Fruit fly (Drosophila melanogaster): Measurements from ENCODE around the gene CG14322.
A peak's percentile ranks its signal among the peaks of the same experiment; 100 is the strongest.

CG14322 gene

DNA sequence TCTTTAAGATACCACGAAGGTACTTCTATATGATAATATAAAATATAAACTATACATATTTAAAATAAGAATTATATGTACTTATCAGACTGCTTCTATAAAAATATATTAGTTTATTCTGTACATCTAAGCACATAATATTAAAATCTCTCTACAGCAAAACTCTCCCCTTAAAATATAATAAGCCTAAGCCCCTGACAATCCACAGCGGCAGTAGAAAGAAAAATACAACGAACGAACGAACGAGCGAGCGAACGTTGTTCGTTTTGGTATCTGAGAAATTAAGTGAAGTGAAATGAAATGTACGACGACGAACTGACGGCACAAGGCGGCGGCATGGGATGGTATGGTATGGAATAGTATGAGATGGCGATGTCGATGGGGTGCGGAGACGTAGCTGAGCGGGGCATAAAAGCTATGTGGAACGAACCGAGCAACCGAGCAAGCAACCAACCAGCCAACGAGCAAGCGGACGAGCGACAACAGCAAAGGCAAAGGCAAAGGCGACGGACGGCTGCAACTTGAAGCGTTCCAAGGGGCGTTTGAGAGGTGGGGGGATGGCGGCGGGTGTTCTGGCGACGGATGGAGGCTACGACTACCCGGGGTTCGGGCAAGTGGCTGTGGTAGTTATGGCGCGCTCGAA lies 53.1 kb downstream of the CG14322 start (continued):
- TF ChIP-seq CG12155 (GFP tag; optimal IDR thresholded peaks at IDR 0.05) (peak; percentile 96), ase (GFP tag; IDR thresholded peaks at IDR 0.05) (peak; percentile 96), CG14441 (GFP tag; IDR thresholded peaks at IDR 0.05) (peak; percentile 98), mam (GFP tag; optimal IDR thresholded peaks at IDR 0.05) (peak; percentile 85), org-1 (GFP tag; optimal IDR thresholded peaks at IDR 0.05) (peak; percentile 98)

DNA sequence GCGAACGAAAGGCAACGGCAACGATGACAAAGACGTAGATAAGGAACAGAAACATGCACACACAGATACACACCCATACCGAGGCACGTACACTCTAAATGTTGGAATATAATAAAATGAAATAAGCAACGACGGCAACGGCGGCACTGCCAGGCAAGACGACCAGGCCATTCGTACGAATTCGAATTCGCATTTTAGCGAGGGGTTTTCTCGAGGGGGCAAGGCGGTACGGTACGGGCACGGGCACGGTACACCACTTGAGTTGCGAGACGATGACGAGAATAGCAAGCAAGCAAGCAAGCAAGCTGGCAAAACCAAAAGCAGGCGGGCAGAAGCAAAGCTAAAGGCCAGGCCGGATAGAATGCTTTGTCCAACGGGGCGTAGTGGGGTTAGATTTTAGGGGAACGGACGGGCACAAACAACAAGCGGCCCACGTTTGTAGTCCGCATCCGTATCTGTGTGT lies 53.7 kb downstream of the CG14322 start:
- TF ChIP-seq sc (optimal IDR thresholded peaks at IDR 0.05): no peak
- TF ChIP-seq sc (GFP tag; optimal IDR thresholded peaks at IDR 0.05): no peak
- no peak for TF ChIP-seq CG9797 (GFP tag; optimal IDR thresholded peaks at IDR 0.05)
- TF ChIP-seq HLHmδ (GFP tag; optimal IDR thresholded peaks at IDR 0.05): no peak
- TF ChIP-seq Lim3 (GFP tag; IDR thresholded peaks at IDR 0.05): no peak
- TF ChIP-seq CG3163 (GFP tag; optimal IDR thresholded peaks at IDR 0.05): no peak
- TF ChIP-seq CG31441 (GFP tag; IDR thresholded peaks at IDR 0.05): no peak
- TF ChIP-seq CG16815 (GFP tag; optimal IDR thresholded peaks at IDR 0.05): no peak
- peak; percentile 84 for TF ChIP-seq Hey (tag; optimal IDR thresholded peaks at IDR 0.05)
- TF ChIP-seq Lhr (GFP tag; optimal IDR thresholded peaks at IDR 0.05): no peak
- TF ChIP-seq CG2129 (GFP tag; IDR thresholded peaks at IDR 0.05; ENCODE audit: partially characterized antibody): no peak
- TF ChIP-seq CG15514 (GFP tag; optimal IDR thresholded peaks at IDR 0.05): no peak
- no peak for TF ChIP-seq maf-S (GFP tag; optimal IDR thresholded peaks at IDR 0.05)
- no peak for TF ChIP-seq ab (GFP tag; optimal IDR thresholded peaks at IDR 0.05)
- no peak for TF ChIP-seq shn (GFP tag; optimal IDR thresholded peaks at IDR 0.05)
- TF ChIP-seq z (GFP tag; IDR thresholded peaks at IDR 0.05): no peak
- TF ChIP-seq yki (optimal IDR thresholded peaks at IDR 0.05): no peak
- TF ChIP-seq CG1603 (tag; optimal IDR thresholded peaks at IDR 0.05): no peak
- TF ChIP-seq h (optimal IDR thresholded peaks at IDR 0.05): no peak
- TF ChIP-seq dan (GFP tag; IDR thresholded peaks at IDR 0.05): no peak
- peak; percentile 64 for TF ChIP-seq Deaf1 (tag; optimal IDR thresholded peaks at IDR 0.05)
- no peak for TF ChIP-seq dmrt99B (tag; optimal IDR thresholded peaks at IDR 0.05)
- TF ChIP-seq CG3838 (GFP tag; optimal IDR thresholded peaks at IDR 0.05): no peak
- TF ChIP-seq CG11085 (GFP tag; IDR thresholded peaks at IDR 0.05): no peak
- TF ChIP-seq mam (GFP tag; optimal IDR thresholded peaks at IDR 0.05): no peak
- 0 out of 2 replicates have a peak, but pooled peaks have one; percentile 4 for TF ChIP-seq sob (GFP tag; IDR thresholded peaks at IDR 0.05)
- no peak; the same call in 1 of the 2 replicates for TF ChIP-seq GATAe (GFP tag; conservative IDR thresholded peaks at IDR 0.05)
- TF ChIP-seq kni (GFP tag; optimal IDR thresholded peaks at IDR 0.05): no peak
- no peak for TF ChIP-seq CG30403 (GFP tag; optimal IDR thresholded peaks at IDR 0.05)
- peak; percentile 7 for TF ChIP-seq sug (tag; optimal IDR thresholded peaks at IDR 0.05)
- TF ChIP-seq CG12391 (tag; optimal IDR thresholded peaks at IDR 0.05): no peak
- TF ChIP-seq MBD-R2 (GFP tag; IDR thresholded peaks at IDR 0.05): peak; percentile 25; the same call in 1 of the 2 replicates
- no peak for TF ChIP-seq CG31365 (tag; optimal IDR thresholded peaks at IDR 0.05)
- TF ChIP-seq CG8359 (GFP tag; optimal IDR thresholded peaks at IDR 0.05; ENCODE audit: borderline replicate concordance): no peak
- TF ChIP-seq CG8089 (GFP tag; optimal IDR thresholded peaks at IDR 0.05): no peak
- peak; percentile 66 for TF ChIP-seq Adf1 (GFP tag; IDR thresholded peaks at IDR 0.05)
- no peak for TF ChIP-seq CG6765 (GFP tag; optimal IDR thresholded peaks at IDR 0.05)
- TF ChIP-seq mld (GFP tag; IDR thresholded peaks at IDR 0.05; ENCODE audit: partially characterized antibody): no peak
- TF ChIP-seq CG7786 (GFP tag; optimal IDR thresholded peaks at IDR 0.05): no peak
- no peak for TF ChIP-seq Rfx (GFP tag; IDR thresholded peaks at IDR 0.05)
- no peak for TF ChIP-seq sr (GFP tag; IDR thresholded peaks at IDR 0.05)
- TF ChIP-seq lmd (GFP tag; IDR thresholded peaks at IDR 0.05): no peak
- TF ChIP-seq CG8765 (GFP tag; IDR thresholded peaks at IDR 0.05): no peak
- TF ChIP-seq Bgb (GFP tag; IDR thresholded peaks at IDR 0.05; ENCODE audit: partially characterized antibody): no peak
- TF ChIP-seq crp (GFP tag; optimal IDR thresholded peaks at IDR 0.05): no peak
- TF ChIP-seq CG6272 (GFP tag; IDR thresholded peaks at IDR 0.05): no peak
